Worm (Caenorhabditis elegans): ENCODE data around the gene Y56A3A.16.

- TF ChIP-seq ceh-82 (tag; optimal IDR thresholded peaks at IDR 0.05) (no peak), mxl-3 (GFP tag; optimal IDR thresholded peaks at IDR 0.05) (no peak), unc-130 (GFP tag; optimal IDR thresholded peaks at IDR 0.05) (no peak), zip-11 (GFP tag; IDR thresholded peaks at IDR 0.05) (no peak), aly-2 (tag; optimal IDR thresholded peaks at IDR 0.05) (no peak), pqm-1 (tag; optimal IDR thresholded peaks at IDR 0.05) (no peak), dve-1 (tag; optimal IDR thresholded peaks at IDR 0.05; ENCODE audit: insufficient read depth) (no peak), Y105C5A.15 (GFP tag; IDR thresholded peaks at IDR 0.05) (no peak), snpc-4 (tag; optimal IDR thresholded peaks at IDR 0.05) (no peak), ztf-7 (tag; optimal IDR thresholded peaks at IDR 0.05) (no peak), mep-1 (tag; optimal IDR thresholded peaks at IDR 0.05) (no peak), F44E2.7 (GFP tag; IDR thresholded peaks at IDR 0.05) (no peak), nhr-11 (tag; optimal IDR thresholded peaks at IDR 0.05) (no peak)
These were observed 42.5 kb downstream of the Y56A3A.16 start for ce11 chrIII:11871617-11872016.

Data from whole organism, L4 larva.